Worm (Caenorhabditis elegans) whole organism, early embryonic: Measurements from ENCODE around the gene C07E3.9.

ENCODE experiments used
- B0310.2 ChIP-seq: sonication (generic microtip); optimal IDR thresholded peaks from 2 replicates; lab custom pipeline; 2016; ENCODE audit warnings: mild to moderate bottlenecking, missing genetic modification characterization, missing compliant biosample characterization
- F13C5.2 ChIP-seq: sonication (generic microtip); optimal IDR thresholded peaks from 2 replicates; lab custom pipeline; 2017; ENCODE audit warnings: mild to moderate bottlenecking, missing genetic modification characterization, inconsistent platforms, missing compliant biosample characterization
- aly-1 ChIP-seq: sonication (generic microtip); optimal IDR thresholded peaks from 2 replicates; lab custom pipeline; 2016; ENCODE audit warnings: missing genetic modification characterization, missing compliant biosample characterization
- ama-1 ChIP-seq: fragments of 150-350 bp; optimal IDR thresholded peaks from 2 replicates; lab custom pipeline; 2014
- ceh-13 ChIP-seq: fragments of 200-800 bp; sonication (Bioruptor generic); optimal IDR thresholded peaks from 2 replicates; lab custom pipeline; 2018; ENCODE audit warnings: mild to moderate bottlenecking, missing genetic modification characterization, missing compliant biosample characterization
- ceh-36 ChIP-seq: sonication (generic microtip); optimal IDR thresholded peaks from 2 replicates; lab custom pipeline; 2016; ENCODE audit warnings: missing genetic modification characterization, inconsistent platforms, missing compliant biosample characterization
- ets-7 ChIP-seq: sonication (generic microtip); optimal IDR thresholded peaks from 2 replicates; lab custom pipeline; 2016; ENCODE audit warnings: missing genotype, missing genetic modification characterization, missing compliant biosample characterization
- flt-1 ChIP-seq: fragments of 200-800 bp; sonication (Bioruptor generic); IDR thresholded peaks from 2 replicates; pipeline ENCODE4 v1.3.6; 2022; ENCODE audit warnings: missing genetic modification characterization, missing compliant biosample characterization
- hmbx-1 ChIP-seq: sonication (generic microtip); optimal IDR thresholded peaks from 2 replicates; lab custom pipeline; 2016; ENCODE audit warnings: mild to moderate bottlenecking, missing genetic modification characterization, missing compliant biosample characterization
- hmg-4 ChIP-seq: fragments of 200-800 bp; sonication (Bioruptor generic); optimal IDR thresholded peaks from 2 replicates; lab custom pipeline; 2018; ENCODE audit warnings: mild to moderate bottlenecking, missing genetic modification characterization, missing compliant biosample characterization
- hnd-1 ChIP-seq: sonication (generic microtip); optimal IDR thresholded peaks from 2 replicates; lab custom pipeline; 2016; ENCODE audit warnings: missing genetic modification characterization, missing compliant biosample characterization
- pes-1 ChIP-seq: fragments of 200-800 bp; sonication (Bioruptor generic); IDR thresholded peaks from 2 replicates; pipeline ENCODE4 v1.3.6; 2022; ENCODE audit warnings: missing genetic modification reagents, missing genetic modification characterization, missing compliant biosample characterization
- scrt-1 ChIP-seq: fragments of 200-800 bp; sonication (Bioruptor generic); IDR thresholded peaks from 2 replicates; pipeline ENCODE4 v1.3.6; 2022; ENCODE audit warnings: missing genetic modification characterization, missing compliant biosample characterization
- sea-1 ChIP-seq: fragments of 200-800 bp; sonication (Bioruptor generic); conservative IDR thresholded peaks from 2 replicates; pipeline ENCODE4 v1.3.6; 2022; ENCODE audit warnings: missing genetic modification characterization, missing compliant biosample characterization
- tbx-11 ChIP-seq: fragments of 200-800 bp; sonication (Bioruptor generic); IDR thresholded peaks from 2 replicates; pipeline ENCODE4 v1.3.6; 2022; ENCODE audit warnings: missing genetic modification characterization, missing compliant biosample characterization
- tbx-37 ChIP-seq: fragments of 200-800 bp; sonication (Bioruptor generic); conservative IDR thresholded peaks from 2 replicates; pipeline ENCODE4 v1.3.6; 2022; ENCODE audit warnings: missing genetic modification reagents, missing genetic modification characterization, missing compliant biosample characterization
- tra-4 ChIP-seq: sonication (generic microtip); optimal IDR thresholded peaks from 2 replicates; lab custom pipeline; 2017; ENCODE audit warnings: missing genetic modification characterization, missing compliant biosample characterization

Gene C07E3.9

DNA sequence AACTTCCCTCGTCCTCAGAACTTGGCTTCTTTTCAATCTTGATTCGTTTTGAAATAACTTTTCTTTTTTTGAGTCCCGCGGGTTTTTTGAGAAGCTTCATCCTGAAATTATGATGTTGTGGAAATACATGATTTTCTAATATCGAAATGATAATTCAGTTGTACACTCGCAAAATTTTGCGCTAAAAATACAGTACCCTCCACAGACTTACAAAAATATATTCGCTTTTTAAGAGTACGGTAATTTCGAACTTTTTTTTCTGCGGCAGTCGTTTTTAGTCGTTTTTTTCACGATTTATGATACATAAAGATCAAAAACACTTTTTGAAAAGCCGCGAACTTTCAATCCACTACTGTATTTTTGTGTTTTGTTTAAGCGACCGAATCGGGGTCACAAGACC lies 5.5 kb upstream of the C07E3.9 start, which contains the start of gene pro-2:
Gene pro-2, minus strand, starts transcription at position 101 of the 400 bp plus-strand sequence.
- TF ChIP-seq pes-1 (no peak), ceh-13 (GFP tag; lab: Kevin White, UChicago) (no peak), B0310.2 (no peak), ama-1 (no peak), ceh-36 (tag; lab: Kevin White, UChicago) (no peak), F13C5.2 (tag; lab: Kevin White, UChicago) (no peak), hmg-4 (GFP tag; lab: Kevin White, UChicago) (no peak), sea-1 (GFP tag; lab: Robert Waterston, UW) (no peak), tra-4 (tag; lab: Kevin White, UChicago) (no peak), tbx-11 (no peak), ets-7 (no peak), scrt-1 (no peak)

DNA sequence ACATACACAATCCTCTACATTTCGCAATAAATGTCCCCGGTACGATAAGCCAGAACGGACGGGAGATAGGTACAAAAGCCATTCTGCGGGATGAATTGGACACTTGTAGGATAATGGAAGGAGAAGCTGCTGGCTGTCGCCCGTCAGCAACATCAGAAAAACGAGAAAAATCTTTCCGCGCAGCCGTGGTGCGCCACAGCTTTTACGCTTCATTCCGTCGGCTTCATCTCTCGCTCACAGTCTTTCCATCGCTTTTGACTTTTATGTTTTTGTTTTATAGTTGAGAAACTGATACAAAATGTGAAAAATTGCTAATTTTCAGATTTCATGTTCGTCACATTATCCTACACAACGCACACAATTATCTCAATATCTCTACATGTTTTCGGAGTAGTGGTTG lies 4.5 kb upstream of the C07E3.9 start, which contains the start of gene C07E3.10:
Gene C07E3.10, plus strand, starts transcription at position 301 of the 400 bp plus-strand sequence.
- TF ChIP-seq tra-4 (tag; lab: Kevin White, UChicago) (no peak), F13C5.2 (tag; lab: Kevin White, UChicago) (no peak), tbx-11 (no peak), ceh-36 (tag; lab: Kevin White, UChicago) (no peak), hnd-1 (tag; lab: Kevin White, UChicago) (no peak), hmbx-1 (tag; lab: Kevin White, UChicago) (no peak), hmg-4 (GFP tag; lab: Kevin White, UChicago) (no peak), tbx-37 (GFP tag; lab: Robert Waterston, UW) (no peak), flt-1 (no peak), B0310.2 (no peak), ceh-13 (GFP tag; lab: Kevin White, UChicago) (no peak), ama-1 (no peak), pes-1 (no peak), scrt-1 (no peak), sea-1 (GFP tag; lab: Robert Waterston, UW) (no peak), ets-7 (no peak), aly-1 (tag; lab: Kevin White, UChicago) (no peak)

DNA sequence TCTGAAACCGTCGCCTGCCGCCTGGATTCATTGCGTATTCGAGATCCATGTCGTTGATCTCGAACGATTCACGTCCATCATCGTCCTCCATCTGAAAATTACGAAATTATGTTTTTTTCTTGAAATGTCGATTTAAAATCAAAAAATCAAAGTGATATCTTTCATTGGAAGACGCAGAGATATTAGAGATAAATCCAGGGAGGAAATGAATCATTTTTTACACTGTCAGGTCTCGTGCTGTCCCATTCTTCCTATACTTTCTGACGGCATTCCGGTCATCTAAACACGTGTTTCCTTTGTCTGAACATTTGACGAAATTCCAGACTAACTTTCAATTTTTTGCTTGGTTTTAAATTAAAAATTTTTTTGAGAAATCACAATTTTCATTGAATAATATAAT lies 641 bp upstream of the C07E3.9 start, which contains the start of gene stip-1:
Gene stip-1, minus strand, starts transcription at position 98 of the 400 bp plus-strand sequence.
- TF ChIP-seq sea-1 (GFP tag; lab: Robert Waterston, UW) (no peak), B0310.2 (no peak), flt-1 (no peak), ceh-36 (tag; lab: Kevin White, UChicago) (no peak), pes-1 (no peak), hmg-4 (GFP tag; lab: Kevin White, UChicago) (no peak), hmbx-1 (tag; lab: Kevin White, UChicago) (no peak), tbx-37 (GFP tag; lab: Robert Waterston, UW) (no peak), ceh-13 (GFP tag; lab: Kevin White, UChicago) (no peak), aly-1 (tag; lab: Kevin White, UChicago) (no peak), hnd-1 (tag; lab: Kevin White, UChicago) (no peak), tbx-11 (no peak), F13C5.2 (tag; lab: Kevin White, UChicago) (no peak), scrt-1 (no peak), tra-4 (tag; lab: Kevin White, UChicago) (no peak), ets-7 (no peak), ama-1 (no peak)

DNA sequence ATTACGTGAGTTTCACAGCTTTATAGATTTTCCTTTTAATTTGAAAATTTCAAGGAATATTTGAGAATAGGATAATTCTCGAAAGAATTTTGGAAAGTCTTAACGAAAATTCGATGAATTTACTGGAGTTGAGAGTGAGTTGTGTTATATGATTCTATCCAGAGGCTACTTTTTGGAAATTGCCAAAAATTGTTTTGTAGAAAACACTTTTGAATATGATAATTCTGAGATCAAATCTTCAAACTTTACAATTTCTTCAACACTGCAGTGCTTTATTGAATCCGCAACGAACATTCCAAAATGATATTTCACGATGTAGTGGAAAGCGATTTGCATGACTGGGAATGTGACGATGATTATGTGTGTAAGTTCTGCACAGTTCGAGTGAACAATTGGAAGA lies 1.4 kb downstream of the C07E3.9 start, which contains the start of gene C07E3.8:
Gene C07E3.8, plus strand, starts transcription at position 301 of the 400 bp plus-strand sequence.
- TF ChIP-seq F13C5.2 (tag; lab: Kevin White, UChicago) (no peak), hmg-4 (GFP tag; lab: Kevin White, UChicago) (no peak), tra-4 (tag; lab: Kevin White, UChicago) (no peak), tbx-37 (GFP tag; lab: Robert Waterston, UW) (no peak), ceh-36 (tag; lab: Kevin White, UChicago) (no peak), hmbx-1 (tag; lab: Kevin White, UChicago) (no peak), hnd-1 (tag; lab: Kevin White, UChicago) (no peak), scrt-1 (no peak), aly-1 (tag; lab: Kevin White, UChicago) (no peak), pes-1 (no peak), ceh-13 (GFP tag; lab: Kevin White, UChicago) (no peak), flt-1 (no peak), sea-1 (GFP tag; lab: Robert Waterston, UW) (no peak), ets-7 (no peak)

DNA sequence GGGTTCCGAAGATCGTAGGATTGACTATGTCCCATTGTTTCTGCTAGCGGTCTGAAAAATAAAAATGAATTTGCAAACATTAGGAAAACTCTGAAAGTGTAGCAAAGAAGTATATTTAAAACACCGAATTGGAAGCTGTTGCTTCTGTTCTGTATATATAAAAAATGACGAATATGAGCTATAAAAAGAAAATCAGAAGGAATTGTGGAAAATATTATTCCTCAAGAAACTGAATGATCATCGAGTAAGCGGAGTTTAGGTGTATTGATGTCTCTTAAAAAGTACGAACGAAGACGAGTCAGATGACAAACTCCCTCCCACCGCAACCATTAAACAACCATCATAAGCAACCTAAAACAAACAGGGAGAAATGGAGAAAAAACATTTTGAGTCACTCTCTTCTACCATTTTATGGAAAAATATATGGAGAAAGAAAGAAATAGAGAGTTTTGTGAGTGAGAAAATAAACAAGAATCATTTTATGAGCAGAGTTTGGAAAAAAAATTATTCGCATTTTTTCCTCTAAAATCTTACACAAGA lies 7.0 kb downstream of the C07E3.9 start, which contains the start of gene C07E3.3:
Gene C07E3.3, minus strand, starts transcription at position 51 of the 540 bp plus-strand sequence.
- TF ChIP-seq tra-4 (tag; lab: Kevin White, UChicago) = no peak
- no peak for TF ChIP-seq ama-1
- TF ChIP-seq sea-1 (GFP tag; lab: Robert Waterston, UW) = no peak
- TF ChIP-seq tbx-37 (GFP tag; lab: Robert Waterston, UW) = no peak
- no peak for TF ChIP-seq hmbx-1 (tag; lab: Kevin White, UChicago)
- TF ChIP-seq pes-1 = no peak
- TF ChIP-seq F13C5.2 (tag; lab: Kevin White, UChicago) = no peak
- no peak for TF ChIP-seq B0310.2
- TF ChIP-seq hmg-4 (GFP tag; lab: Kevin White, UChicago) = no peak
- TF ChIP-seq scrt-1 = no peak
- no peak for TF ChIP-seq aly-1 (tag; lab: Kevin White, UChicago)
- no peak for TF ChIP-seq tbx-11
- no peak for TF ChIP-seq ceh-13 (GFP tag; lab: Kevin White, UChicago)
- no peak for TF ChIP-seq flt-1
- TF ChIP-seq hnd-1 (tag; lab: Kevin White, UChicago) = no peak
- no peak for TF ChIP-seq ets-7

DNA sequence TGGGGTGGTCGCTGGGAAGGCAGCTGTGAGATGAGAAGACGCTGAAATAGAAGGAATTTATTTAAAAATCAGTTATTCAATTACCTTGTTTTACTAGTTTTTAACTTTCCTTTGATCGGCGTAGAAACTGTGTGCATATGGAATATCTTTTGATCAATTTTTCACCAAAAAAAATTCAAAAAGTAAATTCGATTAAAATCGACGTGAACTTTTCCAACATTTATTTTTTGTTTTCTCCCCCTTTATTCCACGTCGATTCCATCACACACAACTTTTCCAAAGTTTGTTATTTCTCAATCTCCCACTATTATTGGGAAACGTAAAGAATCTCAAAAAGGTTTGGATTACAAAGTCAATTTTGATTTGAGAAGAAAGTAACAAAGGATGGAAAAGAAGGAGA lies 9.9 kb downstream of the C07E3.9 start, which contains the start of gene C07E3.4:
Gene C07E3.4, plus strand, starts transcription at position 301 of the 400 bp plus-strand sequence.
- TF ChIP-seq hnd-1 (tag; lab: Kevin White, UChicago) (no peak), scrt-1 (no peak), ama-1 (no peak), tbx-37 (GFP tag; lab: Robert Waterston, UW) (no peak)

DNA sequence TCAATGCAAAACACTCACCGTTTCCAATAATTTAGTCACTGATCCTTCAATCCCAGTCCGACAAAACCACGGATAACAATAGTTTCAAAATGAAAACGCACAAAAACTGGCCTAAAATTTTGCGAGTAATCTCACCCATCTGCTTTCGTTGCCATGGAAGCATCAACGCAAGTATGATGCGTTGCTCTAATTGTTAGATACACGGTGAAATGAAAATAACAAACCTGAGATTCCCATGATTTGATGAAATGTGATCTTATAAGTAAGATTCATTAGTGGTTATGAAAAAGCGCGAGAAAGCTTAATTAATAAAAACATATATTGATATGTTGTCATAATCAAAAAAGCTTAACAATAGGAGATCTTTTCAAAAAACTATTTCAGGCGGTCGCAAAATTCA lies 16.6 kb downstream of the C07E3.9 start, which contains the start of gene ceh-57:
Gene ceh-57, minus strand, starts transcription at position 95 of the 400 bp plus-strand sequence.
- TF ChIP-seq B0310.2 (no peak), ama-1 (peak; percentile 65), ceh-36 (tag; lab: Kevin White, UChicago) (no peak), flt-1 (no peak), tbx-37 (GFP tag; lab: Robert Waterston, UW) (no peak), sea-1 (GFP tag; lab: Robert Waterston, UW) (no peak), tbx-11 (no peak)
